Worm (Caenorhabditis elegans): ENCODE results near the gene R07E5.19.
"Not testable (repeated sequence)": the region's sequence is repeated elsewhere in the genome, so short reads cannot be mapped to it uniquely, and the experiment has no call there.

DNA sequence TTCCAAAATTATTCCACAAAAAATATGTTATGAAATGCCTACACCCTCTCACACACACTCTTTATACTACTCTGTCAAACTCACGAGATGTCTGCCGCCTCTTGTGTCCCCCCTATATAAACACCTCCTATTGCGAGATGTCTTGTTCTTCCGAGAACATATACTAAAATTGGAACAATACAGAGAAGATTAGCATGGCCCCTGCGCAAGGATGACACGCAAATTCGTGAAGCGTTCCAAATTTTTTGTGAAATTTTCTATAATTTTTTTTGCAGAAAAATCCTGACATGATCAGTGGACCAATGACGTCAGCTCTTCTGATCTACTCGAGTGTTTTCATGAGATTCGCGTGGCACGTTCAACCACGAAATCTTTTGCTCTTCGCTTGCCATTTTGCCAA lies 3.8 kb downstream of the R07E5.19 start:
- not testable (repeated sequence) for TF ChIP-seq lin-13 (GFP tag; optimal IDR thresholded peaks at IDR 0.05); nhr-25 (tag; optimal IDR thresholded peaks at IDR 0.05; ENCODE audit: borderline replicate concordance, insufficient read depth); attf-4 (tag; optimal IDR thresholded peaks at IDR 0.05); pha-4 (tag; optimal IDR thresholded peaks at IDR 0.05); ceh-32 (tag; optimal IDR thresholded peaks at IDR 0.05; ENCODE audit: poor library complexity); unc-39 (tag; optimal IDR thresholded peaks at IDR 0.05); egl-27 (tag; optimal IDR thresholded peaks at IDR 0.05); ztf-11 (tag; optimal IDR thresholded peaks at IDR 0.05); nhr-237 (tag; optimal IDR thresholded peaks at IDR 0.05)
- TF ChIP-seq Y75B8A.6 (GFP tag; IDR thresholded peaks at IDR 0.05) (0 out of 2 replicates have a peak, but pooled peaks have one; percentile 50), pha-4 (GFP tag; IDR thresholded peaks at IDR 0.05) (peak; percentile 76), ZK337.2 (GFP tag; IDR thresholded peaks at IDR 0.05) (peak; percentile 39; the same call in 1 of the 2 replicates)

Measured in whole organism, L4 larva.